Worm (Caenorhabditis elegans) whole organism, L2 larva: Measurements from ENCODE around the gene nspb-6.

Experiments used
- R02D3.7 ChIP-seq: fragments of 150-350 bp; optimal IDR thresholded peaks from 2 replicates; lab custom pipeline; 2014; ENCODE audit warnings: missing biosample characterization, missing genetic modification characterization
- ZK546.5 ChIP-seq: sonication (generic microtip); optimal IDR thresholded peaks from 2 replicates; lab custom pipeline; 2017; ENCODE audit warnings: missing biosample characterization, missing genetic modification characterization
- egl-27 ChIP-seq: sonication (generic microtip); optimal IDR thresholded peaks from 3 replicates; lab custom pipeline; 2017; ENCODE audit warnings: missing biosample characterization, missing genetic modification reagents, missing genetic modification characterization
- elt-1 ChIP-seq: fragments of 150-350 bp; optimal IDR thresholded peaks from 2 replicates; lab custom pipeline; 2014; ENCODE audit warnings: missing biosample characterization, missing genetic modification characterization
- lin-13 ChIP-seq: fragments of 150-350 bp; optimal IDR thresholded peaks from 2 replicates; lab custom pipeline; 2014; ENCODE audit warnings: missing biosample characterization, missing genetic modification reagents, missing genetic modification characterization
- lsy-2 ChIP-seq, 2 experiments: fragments of 150-350 bp in 1 of 2; sonication (generic microtip) in 1 of 2; optimal IDR thresholded peaks; 2 replicates each; lab custom pipeline; 2014 to 2017; ENCODE audit warnings: missing biosample characterization in 2 of 2, missing genetic modification characterization in 2 of 2
- mdl-1 ChIP-seq, 2 experiments: fragments of 150-350 bp in 1 of 2; sonication (generic microtip) in 1 of 2; optimal IDR thresholded peaks; 2 replicates each; lab custom pipeline; 2017; ENCODE audit warnings: missing biosample characterization in 2 of 2, missing genetic modification characterization in 2 of 2
- nhr-21 ChIP-seq: fragments of 150-350 bp; optimal IDR thresholded peaks from 2 replicates; lab custom pipeline; 2014; ENCODE audit warnings: missing biosample characterization, missing genetic modification characterization
- nhr-23 ChIP-seq: fragments of 150-350 bp; optimal IDR thresholded peaks from 2 replicates; lab custom pipeline; 2014; ENCODE audit warnings: missing biosample characterization, missing genetic modification reagents, missing genetic modification characterization
- unc-39 ChIP-seq: fragments of 150-350 bp; optimal IDR thresholded peaks from 2 replicates; lab custom pipeline; 2014; ENCODE audit warnings: missing biosample characterization, missing genetic modification characterization
- unc-62 ChIP-seq: fragments of 150-350 bp; optimal IDR thresholded peaks from 2 replicates; lab custom pipeline; 2014; ENCODE audit warnings: missing biosample characterization, missing genetic modification reagents, missing genetic modification characterization
- ztf-11 ChIP-seq: sonication (generic microtip); optimal IDR thresholded peaks from 2 replicates; lab custom pipeline; 2017; ENCODE audit warnings: missing biosample characterization, missing genetic modification characterization

ce11 chrIV:5902730-5903129 is 7.4 kb downstream of the nspb-6 start:
- TF ChIP-seq unc-39, result no peak
- no peak for TF ChIP-seq nhr-21
- no peak for TF ChIP-seq R02D3.7
- no peak for TF ChIP-seq unc-62 (GFP tag; lab: Kevin White, UChicago)
- no peak for TF ChIP-seq ztf-11 (tag; lab: Kevin White, UChicago)
- TF ChIP-seq mdl-1 (tag; optimal IDR thresholded peaks at IDR 0.05; lab: Kevin White, UChicago), result no peak
- no peak for TF ChIP-seq ZK546.5
- TF ChIP-seq nhr-23 (tag; lab: Kevin White, UChicago), result no peak
- no peak for TF ChIP-seq elt-1 (tag; lab: Kevin White, UChicago)
- no peak for TF ChIP-seq egl-27 (tag; lab: Kevin White, UChicago)
- TF ChIP-seq lin-13 (GFP tag; lab: Kevin White, UChicago), result no peak
- no peak for TF ChIP-seq lsy-2 (tag; optimal IDR thresholded peaks at IDR 0.05; lab: Kevin White, UChicago)
